Fruit fly (Drosophila melanogaster) whole organism, embryonic: ENCODE data around the gene Vha100-2.

Experiments
- CG10462 ChIP-seq: fragments of 200-800 bp; sonication (Bioruptor generic); optimal IDR thresholded peaks from 2 replicates; lab custom pipeline; 2016; ENCODE audit warnings: missing biosample characterization, missing genetic modification characterization
- CG12155 ChIP-seq: fragments of 200-800 bp; sonication (Bioruptor generic); optimal IDR thresholded peaks from 3 replicates; lab custom pipeline; 2016; ENCODE audit warnings: missing biosample characterization, missing genetic modification characterization
- CG12769 ChIP-seq: fragments of 200-800 bp; sonication (Bioruptor generic); optimal IDR thresholded peaks from 2 replicates; lab custom pipeline; 2019; ENCODE audit warnings: missing biosample characterization, mild to moderate bottlenecking, missing genetic modification characterization, moderate library complexity
- CG13775 ChIP-seq: fragments of 200-800 bp; sonication (Bioruptor generic); optimal IDR thresholded peaks from 3 replicates; lab custom pipeline; 2017; ENCODE audit warnings: missing biosample characterization, mild to moderate bottlenecking, missing genetic modification characterization
- CG17802 ChIP-seq: fragments of 200-800 bp; sonication (Bioruptor generic); optimal IDR thresholded peaks from 2 replicates; lab custom pipeline; 2018; ENCODE audit warnings: missing biosample characterization, mild to moderate bottlenecking, missing genetic modification characterization, moderate library complexity
- CG2678 ChIP-seq: fragments of 200-800 bp; sonication (Bioruptor generic); optimal IDR thresholded peaks from 3 replicates; lab custom pipeline; 2019; ENCODE audit warnings: missing biosample characterization, mild to moderate bottlenecking, missing genetic modification characterization, moderate library complexity
- CG2889 ChIP-seq: fragments of 200-800 bp; sonication (Bioruptor generic); IDR thresholded peaks from 3 replicates; pipeline ENCODE4 v1.3.6; 2022; ENCODE audit warnings: missing biosample characterization, missing genetic modification characterization
- CG30020 ChIP-seq: fragments of 200-800 bp; optimal IDR thresholded peaks from 2 replicates; lab custom pipeline; 2019; ENCODE audit warnings: missing biosample characterization, mild to moderate bottlenecking, missing genetic modification characterization, moderate library complexity
- CG43689 ChIP-seq: fragments of 200-800 bp; sonication (Bioruptor generic); IDR thresholded peaks from 2 replicates; pipeline ENCODE4 v1.3.6; 2022; ENCODE audit warnings: missing biosample characterization, missing genetic modification characterization
- CG6175 ChIP-seq: fragments of 200-800 bp; sonication (Bioruptor generic); IDR thresholded peaks from 3 replicates; pipeline ENCODE4 v1.3.6; 2022; ENCODE audit warnings: missing biosample characterization, missing genetic modification characterization
- CG6791 ChIP-seq: fragments of 200-800 bp; sonication (Bioruptor generic); IDR thresholded peaks from 3 replicates; pipeline ENCODE4 v1.3.6; 2022; ENCODE audit warnings: missing biosample characterization, missing genetic modification characterization; ENCODE audit not compliant: partially characterized antibody
- CG7372 ChIP-seq: fragments of 200-800 bp; sonication (Bioruptor generic); IDR thresholded peaks from 2 replicates; pipeline ENCODE4 v1.3.6; 2022; ENCODE audit warnings: missing biosample characterization, missing genetic modification characterization
- CG8290 ChIP-seq, 3 experiments: fragments of 200-800 bp; sonication (Bioruptor generic); optimal IDR thresholded peaks; 2 replicates each; lab custom pipeline; 2016 to 2019; ENCODE audit warnings: missing biosample characterization in 3 of 3, missing genetic modification characterization in 3 of 3, mild to moderate bottlenecking in 2 of 3, moderate library complexity in 1 of 3
- CG9215 ChIP-seq: fragments of 200-800 bp; sonication (Bioruptor generic); IDR thresholded peaks from 2 replicates; pipeline ENCODE4 v1.3.6; 2022; ENCODE audit warnings: missing biosample characterization, missing genetic modification characterization
- CG9797 ChIP-seq: fragments of 200-800 bp; sonication (Bioruptor generic); optimal IDR thresholded peaks from 3 replicates; lab custom pipeline; 2018; ENCODE audit warnings: missing biosample characterization, mild to moderate bottlenecking, missing genetic modification characterization
- CG9817 ChIP-seq: fragments of 200-800 bp; sonication (Bioruptor generic); optimal IDR thresholded peaks from 2 replicates; lab custom pipeline; 2018; ENCODE audit warnings: missing biosample characterization, mild to moderate bottlenecking, missing genetic modification characterization, moderate library complexity
- CoRest ChIP-seq: fragments of 200-800 bp; sonication (Bioruptor generic); optimal IDR thresholded peaks from 3 replicates; lab custom pipeline; 2018; ENCODE audit warnings: missing biosample characterization, mild to moderate bottlenecking, missing genetic modification characterization, moderate library complexity
- Dad ChIP-seq: fragments of 200-800 bp; sonication (Bioruptor generic); optimal IDR thresholded peaks from 3 replicates; lab custom pipeline; 2016; ENCODE audit warnings: missing biosample characterization, missing genetic modification characterization
- Dll ChIP-seq: fragments of 200-800 bp; sonication (Bioruptor generic); IDR thresholded peaks from 4 replicates; pipeline ENCODE4 v1.3.6; 2022; ENCODE audit warnings: missing biosample characterization, missing genetic modification characterization; ENCODE audit not compliant: partially characterized antibody
- Dref ChIP-seq: fragments of 200-800 bp; sonication (Bioruptor generic); IDR thresholded peaks from 2 replicates; pipeline ENCODE4 v1.3.6; 2022; ENCODE audit warnings: missing biosample characterization, missing genetic modification characterization
- E2f2 ChIP-seq: fragments of 200-800 bp; sonication (Bioruptor generic); IDR thresholded peaks from 2 replicates; pipeline ENCODE4 v1.3.6; 2022; ENCODE audit warnings: missing biosample characterization, missing genetic modification characterization
- Ets97D ChIP-seq: fragments of 200-800 bp; sonication (Bioruptor generic); optimal IDR thresholded peaks from 3 replicates; lab custom pipeline; 2016; ENCODE audit warnings: missing biosample characterization, missing genetic modification characterization
- Gug ChIP-seq: fragments of 200-800 bp; sonication (Bioruptor generic); IDR thresholded peaks from 4 replicates; pipeline ENCODE4 v1.3.6; 2022; ENCODE audit warnings: missing biosample characterization, missing genetic modification characterization
- H15 ChIP-seq: fragments of 200-800 bp; sonication (Bioruptor generic); IDR thresholded peaks from 3 replicates; pipeline ENCODE4 v1.3.6; 2022; ENCODE audit warnings: missing biosample characterization, missing genetic modification characterization
- NC2α ChIP-seq: fragments of 200-800 bp; sonication (Bioruptor generic); optimal IDR thresholded peaks from 2 replicates; lab custom pipeline; 2016; ENCODE audit warnings: missing biosample characterization, missing genetic modification characterization
- NC2β ChIP-seq: fragments of 200-800 bp; sonication (Bioruptor generic); optimal IDR thresholded peaks from 2 replicates; lab custom pipeline; 2016; ENCODE audit warnings: missing biosample characterization, missing genetic modification characterization
- Oli ChIP-seq: fragments of 200-800 bp; sonication (Bioruptor generic); optimal IDR thresholded peaks from 2 replicates; lab custom pipeline; 2018; ENCODE audit warnings: missing biosample characterization, mild to moderate bottlenecking, missing genetic modification characterization, moderate library complexity
- Ravus ChIP-seq: fragments of 200-800 bp; sonication (Bioruptor generic); IDR thresholded peaks from 2 replicates; pipeline ENCODE4 v1.3.6; 2022; ENCODE audit warnings: missing biosample characterization, missing genetic modification characterization
- Taf1 ChIP-seq: fragments of 200-800 bp; sonication (Bioruptor generic); IDR thresholded peaks from 2 replicates; pipeline ENCODE4 v1.3.6; 2022; ENCODE audit warnings: missing biosample characterization, missing genetic modification characterization
- ato ChIP-seq: fragments of 200-800 bp; sonication (Bioruptor generic); IDR thresholded peaks from 2 replicates; pipeline ENCODE4 v1.3.6; 2022; ENCODE audit warnings: missing biosample characterization, missing genetic modification characterization; ENCODE audit not compliant: partially characterized antibody
- bsh ChIP-seq, 2 experiments: fragments of 200-800 bp; sonication (Bioruptor generic); optimal IDR thresholded peaks; 2 replicates each; lab custom pipeline; 2017 to 2018; ENCODE audit warnings: mild to moderate bottlenecking in 2 of 2, missing biosample characterization in 2 of 2, missing genetic modification characterization in 2 of 2, moderate library complexity in 1 of 2
- crp ChIP-seq, 2 experiments: fragments of 200-800 bp; sonication (Bioruptor generic); optimal IDR thresholded peaks; 2 replicates in 1 of 2; 3 replicates in 1 of 2; lab custom pipeline; 2017; ENCODE audit warnings: missing biosample characterization in 2 of 2, missing genetic modification characterization in 2 of 2, mild to moderate bottlenecking in 1 of 2, moderate library complexity in 1 of 2
- fd3F ChIP-seq: fragments of 200-800 bp; sonication (Bioruptor generic); optimal IDR thresholded peaks from 2 replicates; lab custom pipeline; 2018; ENCODE audit warnings: missing biosample characterization, mild to moderate bottlenecking, missing genetic modification characterization, moderate library complexity
- fu2 ChIP-seq: fragments of 200-800 bp; sonication (Bioruptor generic); optimal IDR thresholded peaks from 2 replicates; lab custom pipeline; 2016; ENCODE audit warnings: missing biosample characterization, missing genetic modification characterization
- lab ChIP-seq: fragments of 200-800 bp; sonication (Bioruptor generic); optimal IDR thresholded peaks from 3 replicates; lab custom pipeline; 2017; ENCODE audit warnings: missing biosample characterization, missing genetic modification characterization, mild to moderate bottlenecking, moderate library complexity, missing genetic modification reagents
- maf-S ChIP-seq: fragments of 200-800 bp; sonication (Bioruptor generic); optimal IDR thresholded peaks from 2 replicates; lab custom pipeline; 2016; ENCODE audit warnings: missing biosample characterization, missing genetic modification characterization
- pros ChIP-seq: fragments of 200-800 bp; sonication (Bioruptor generic); optimal IDR thresholded peaks from 3 replicates; lab custom pipeline; 2019; ENCODE audit warnings: missing biosample characterization, mild to moderate bottlenecking, missing genetic modification characterization, moderate library complexity
- sd ChIP-seq: fragments of 200-800 bp; sonication (Bioruptor generic); optimal IDR thresholded peaks from 3 replicates; lab custom pipeline; 2018; ENCODE audit warnings: missing biosample characterization, mild to moderate bottlenecking, missing genetic modification characterization, moderate library complexity
- sima ChIP-seq: fragments of 200-800 bp; sonication (Bioruptor generic); optimal IDR thresholded peaks from 2 replicates; lab custom pipeline; 2016; ENCODE audit warnings: missing biosample characterization, missing genetic modification characterization
- sob ChIP-seq: fragments of 200-800 bp; sonication (Bioruptor generic); IDR thresholded peaks from 2 replicates; pipeline ENCODE4 v1.3.6; 2022; ENCODE audit warnings: missing biosample characterization, missing genetic modification characterization
- tgo ChIP-seq: fragments of 200-800 bp; sonication (Bioruptor generic); IDR thresholded peaks from 3 replicates; pipeline ENCODE4 v1.3.6; 2022; ENCODE audit warnings: missing biosample characterization, missing genetic modification characterization
- vnd ChIP-seq: fragments of 200-800 bp; sonication (Bioruptor generic); IDR thresholded peaks from 3 replicates; pipeline ENCODE4 v1.3.6; 2022; ENCODE audit warnings: missing biosample characterization, missing genetic modification characterization; ENCODE audit not compliant: partially characterized antibody

Gene Vha100-2

DNA sequence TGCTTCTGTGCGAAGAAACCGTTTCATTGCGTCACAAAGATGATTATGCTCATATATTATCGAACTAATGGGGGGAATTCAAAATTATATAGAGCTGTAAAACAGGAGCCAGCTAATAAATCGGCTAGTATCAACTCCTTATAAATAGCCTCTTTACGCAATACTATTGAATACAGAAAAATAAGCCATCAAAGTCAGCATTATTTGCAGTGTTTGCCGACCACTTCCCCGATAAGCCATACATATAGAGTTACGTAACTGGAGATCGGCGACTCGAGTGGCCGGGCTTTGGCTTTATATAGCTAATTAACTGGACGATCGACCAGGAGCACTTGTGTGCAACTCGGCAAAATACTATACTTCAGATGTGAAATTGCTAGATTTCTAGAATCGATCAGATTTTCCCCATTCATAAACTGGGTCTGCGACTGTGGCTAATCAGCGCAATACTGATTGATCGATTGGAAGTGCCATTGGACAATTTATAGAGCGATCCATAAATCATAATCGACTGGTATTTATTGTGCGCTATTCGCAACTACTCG is 1.1 kb downstream of the Vha100-2 start (continued):
- TF ChIP-seq CG10462 (GFP tag; lab: Kevin White, UChicago), result no peak
- no peak for TF ChIP-seq Dll (GFP tag; lab: Robert Waterston, UW)
- no peak for TF ChIP-seq CoRest (tag; lab: Kevin White, UChicago)
- TF ChIP-seq NC2β, result no peak
- TF ChIP-seq Dref (GFP tag; lab: Robert Waterston, UW), result no peak
- no peak for TF ChIP-seq Dad
- TF ChIP-seq pros (GFP tag; lab: Kevin White, UChicago), result no peak
- no peak for TF ChIP-seq Oli (tag; lab: Kevin White, UChicago)
- TF ChIP-seq Taf1, result no peak; the same call in 1 of the 2 replicates
- no peak for TF ChIP-seq NC2α (GFP tag; lab: Kevin White, UChicago)
- no peak for TF ChIP-seq CG43689 (GFP tag; lab: Robert Waterston, UW)
- TF ChIP-seq H15, result no peak
- no peak for TF ChIP-seq CG9817
- no peak for TF ChIP-seq CG2678 (tag; lab: Kevin White, UChicago)
- TF ChIP-seq bsh (GFP tag; optimal IDR thresholded peaks at IDR 0.05; lab: Kevin White, UChicago), result no peak
- TF ChIP-seq sima (GFP tag; lab: Kevin White, UChicago), result no peak
- peak; percentile 45 for TF ChIP-seq lab
- no peak for TF ChIP-seq CG9215 (GFP tag; lab: Robert Waterston, UW)
- no peak for TF ChIP-seq fu2 (GFP tag; lab: Kevin White, UChicago)
- TF ChIP-seq maf-S (GFP tag; lab: Kevin White, UChicago), result no peak
- no peak for TF ChIP-seq Ets97D (GFP tag; lab: Kevin White, UChicago)
- no peak for TF ChIP-seq vnd (GFP tag; lab: Robert Waterston, UW)
- TF ChIP-seq ato (GFP tag; lab: Robert Waterston, UW), result no peak
- TF ChIP-seq sd (tag; lab: Kevin White, UChicago), result peak; percentile 77
- TF ChIP-seq E2f2 (GFP tag; lab: Robert Waterston, UW), result no peak
- TF ChIP-seq crp (GFP tag; optimal IDR thresholded peaks at IDR 0.05; lab: Kevin White, UChicago), result no peak
- no peak for TF ChIP-seq CG2889
- TF ChIP-seq CG12155 (GFP tag; lab: Kevin White, UChicago), result no peak
- peak; percentile 9; the same call in 1 of the 2 replicates for TF ChIP-seq CG7372 (GFP tag; lab: Robert Waterston, UW)
- no peak for TF ChIP-seq CG6175
- TF ChIP-seq CG30020 (tag; lab: Kevin White, UChicago), result no peak
- TF ChIP-seq sob (GFP tag; lab: Robert Waterston, UW), result peak; percentile 31; the same call in 1 of the 2 replicates
- TF ChIP-seq Gug (GFP tag; lab: Robert Waterston, UW), result 0 out of 4 replicates have a peak, but pooled peaks have one; percentile 5
- TF ChIP-seq tgo, result no peak
- no peak for TF ChIP-seq CG13775 (GFP tag; lab: Kevin White, UChicago)
- TF ChIP-seq CG6791, result no peak
- TF ChIP-seq CG9797 (GFP tag; lab: Kevin White, UChicago), result no peak
- no peak for TF ChIP-seq CG8290 (GFP tag; optimal IDR thresholded peaks at IDR 0.05; lab: Kevin White, UChicago)
- no peak for TF ChIP-seq CG8290 (tag; optimal IDR thresholded peaks at IDR 0.05; lab: Kevin White, UChicago)
- TF ChIP-seq fd3F (GFP tag; lab: Kevin White, UChicago), result no peak
- no peak for TF ChIP-seq CG17802 (tag; lab: Kevin White, UChicago)
- TF ChIP-seq CG12769, result no peak
- TF ChIP-seq Ravus (GFP tag; lab: Robert Waterston, UW), result no peak
